Fruit fly (Drosophila melanogaster): ENCODE data around the gene CG11854.

Gene CG11854

DNA sequence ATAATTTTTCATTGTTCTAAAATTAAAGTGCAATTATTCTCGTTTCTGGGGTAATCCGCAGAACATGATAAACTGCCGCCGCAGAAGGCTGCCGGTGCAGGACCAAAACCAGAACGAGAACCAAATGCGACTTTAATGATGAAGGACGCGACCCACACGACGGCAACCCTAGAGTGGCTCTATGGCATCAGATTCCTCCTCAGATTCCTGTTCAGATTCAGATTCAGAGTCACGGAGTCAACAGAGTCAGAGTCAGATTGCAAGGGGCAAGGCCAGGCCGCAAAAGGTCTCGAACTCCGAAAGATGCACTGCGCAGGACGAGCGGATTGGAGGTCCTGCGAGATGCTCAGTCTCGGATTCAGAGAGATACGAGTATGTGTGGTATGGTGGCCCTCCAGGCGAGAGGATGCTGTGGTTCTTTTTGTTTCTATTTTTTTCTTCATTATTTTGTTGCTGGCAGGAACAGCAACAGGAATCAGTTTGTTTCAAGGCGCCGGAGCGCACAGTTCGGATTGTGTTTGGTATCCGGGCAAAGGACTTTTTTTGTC, 42.4 kb upstream of the CG11854 start, which contains the start of gene CG13654:
TSS of gene CG13654 (plus strand) at position 498 of the 548 bp plus-strand sequence.
- TF ChIP-seq h (GFP tag; optimal IDR thresholded peaks at IDR 0.05): no peak
- peak; percentile 3 for TF ChIP-seq Vsx2 (GFP tag; optimal IDR thresholded peaks at IDR 0.05; ENCODE audit: partially characterized antibody)

DNA sequence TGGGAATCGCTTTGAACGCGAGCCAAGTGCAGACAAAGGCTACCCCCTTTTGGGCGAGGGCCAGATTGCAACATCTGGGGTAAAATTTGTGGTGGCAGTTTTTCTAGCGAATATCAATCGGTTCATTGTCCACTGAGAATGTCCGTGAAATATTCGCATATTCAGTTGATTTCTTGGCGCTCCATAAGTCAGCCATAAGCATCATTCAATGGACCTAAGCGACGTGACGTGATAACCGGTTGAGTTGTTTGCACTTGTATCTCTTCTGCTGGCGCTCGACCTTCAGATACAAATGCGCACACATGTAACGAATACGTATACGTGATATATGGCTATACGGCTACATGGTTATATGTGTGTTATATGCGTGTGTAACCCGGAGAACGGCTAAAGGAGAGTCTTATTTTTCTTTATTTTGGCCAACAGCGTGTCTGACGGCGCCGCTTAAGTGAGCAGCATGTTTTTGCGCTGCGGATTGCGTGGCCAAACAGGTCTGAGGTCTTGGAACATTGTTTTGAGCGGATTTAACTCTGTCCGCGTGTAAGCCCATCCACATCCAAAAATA, 36.3 kb upstream of the CG11854 start:
- TF ChIP-seq Dif (GFP tag; optimal IDR thresholded peaks at IDR 0.05; ENCODE audit: partially characterized antibody): peak; percentile 2
- peak; percentile 2 for TF ChIP-seq brk (GFP tag; optimal IDR thresholded peaks at IDR 0.05)
- TF ChIP-seq Sp1 (GFP tag; optimal IDR thresholded peaks at IDR 0.05): peak; percentile 2
- peak; percentile 4 for TF ChIP-seq CrebA (GFP tag; optimal IDR thresholded peaks at IDR 0.05; ENCODE audit: borderline replicate concordance)
- no peak for TF ChIP-seq lola (GFP tag; optimal IDR thresholded peaks at IDR 0.05)
- peak; percentile 24 for TF ChIP-seq br (GFP tag; optimal IDR thresholded peaks at IDR 0.05)
- TF ChIP-seq Vsx2 (GFP tag; optimal IDR thresholded peaks at IDR 0.05; ENCODE audit: partially characterized antibody): no peak
- TF ChIP-seq fru (GFP tag; optimal IDR thresholded peaks at IDR 0.05): peak; percentile 9

dm6 chr3R:25207405-25208003, 34.3 kb upstream of the CG11854 start:
- no peak for TF ChIP-seq GATAd (GFP tag; optimal IDR thresholded peaks at IDR 0.05)
- no peak for TF ChIP-seq CrebA (GFP tag; optimal IDR thresholded peaks at IDR 0.05; ENCODE audit: borderline replicate concordance)
- TF ChIP-seq woc (GFP tag; optimal IDR thresholded peaks at IDR 0.05): peak; percentile 43
- TF ChIP-seq Dif (GFP tag; optimal IDR thresholded peaks at IDR 0.05; ENCODE audit: partially characterized antibody): no peak
- TF ChIP-seq Hr83 (GFP tag; optimal IDR thresholded peaks at IDR 0.05; ENCODE audit: poor library complexity, severe bottlenecking): no peak
- no peak for TF ChIP-seq Dfd (GFP tag; optimal IDR thresholded peaks at IDR 0.05)
- TF ChIP-seq rgr (GFP tag; optimal IDR thresholded peaks at IDR 0.05): peak; percentile 78
- TF ChIP-seq br (GFP tag; optimal IDR thresholded peaks at IDR 0.05): peak; percentile 50
- peak; percentile 65 for TF ChIP-seq psq (GFP tag; optimal IDR thresholded peaks at IDR 0.05)
- TF ChIP-seq lola (GFP tag; optimal IDR thresholded peaks at IDR 0.05): no peak
- peak in 1 of 2 experiments; percentile 78 for TF ChIP-seq foxo (GFP tag; optimal IDR thresholded peaks at IDR 0.05)
- TF ChIP-seq dmrt93B (GFP tag; optimal IDR thresholded peaks at IDR 0.05): peak; percentile 45
- no peak for TF ChIP-seq dl (GFP tag; optimal IDR thresholded peaks at IDR 0.05; ENCODE audit: insufficient read depth in 1 of 2, partially characterized antibody in 2 of 2)
- no peak for TF ChIP-seq Rel (GFP tag; optimal IDR thresholded peaks at IDR 0.05)
- TF ChIP-seq Rel (tag; optimal IDR thresholded peaks at IDR 0.05): no peak
- TF ChIP-seq ey (GFP tag; optimal IDR thresholded peaks at IDR 0.05): peak; percentile 64
- TF ChIP-seq OdsH (GFP tag; optimal IDR thresholded peaks at IDR 0.05): peak; percentile 75
- peak; percentile 38 for TF ChIP-seq sage (GFP tag; optimal IDR thresholded peaks at IDR 0.05)
- peak; percentile 71 for TF ChIP-seq HLH106 (tag; optimal IDR thresholded peaks at IDR 0.05)
- TF ChIP-seq tai (GFP tag; optimal IDR thresholded peaks at IDR 0.05): peak; percentile 20
- TF ChIP-seq Abd-B (GFP tag; optimal IDR thresholded peaks at IDR 0.05): no peak
- peak; percentile 71 for TF ChIP-seq h (GFP tag; optimal IDR thresholded peaks at IDR 0.05)
- peak; percentile 4 for TF ChIP-seq CG32264 (GFP tag; optimal IDR thresholded peaks at IDR 0.05)
- TF ChIP-seq sv (GFP tag; optimal IDR thresholded peaks at IDR 0.05): peak; percentile 63
- TF ChIP-seq Mio (GFP tag; optimal IDR thresholded peaks at IDR 0.05): no peak
- no peak for TF ChIP-seq N (GFP tag; optimal IDR thresholded peaks at IDR 0.05)
- TF ChIP-seq Vsx2 (GFP tag; optimal IDR thresholded peaks at IDR 0.05; ENCODE audit: partially characterized antibody): no peak
- TF ChIP-seq Hr78 (GFP tag; optimal IDR thresholded peaks at IDR 0.05): no peak
- no peak for TF ChIP-seq jim (GFP tag; optimal IDR thresholded peaks at IDR 0.05)
- no peak for TF ChIP-seq Myc (optimal IDR thresholded peaks at IDR 0.05)
- TF ChIP-seq brk (GFP tag; optimal IDR thresholded peaks at IDR 0.05): peak; percentile 15
- no peak for TF ChIP-seq Jra (GFP tag; optimal IDR thresholded peaks at IDR 0.05)
- TF ChIP-seq pan (optimal IDR thresholded peaks at IDR 0.05): no peak
- peak; percentile 75 for TF ChIP-seq fru (GFP tag; optimal IDR thresholded peaks at IDR 0.05)
- no peak for TF ChIP-seq dsf (GFP tag; optimal IDR thresholded peaks at IDR 0.05; ENCODE audit: borderline replicate concordance)
- peak; percentile 63 for TF ChIP-seq Hnf4 (GFP tag; optimal IDR thresholded peaks at IDR 0.05)
- TF ChIP-seq CG9705 (GFP tag; optimal IDR thresholded peaks at IDR 0.05): no peak
- no peak for TF ChIP-seq usp (GFP tag; optimal IDR thresholded peaks at IDR 0.05)
- TF ChIP-seq Sp1 (GFP tag; optimal IDR thresholded peaks at IDR 0.05): peak; percentile 66
